Fruit fly (Drosophila melanogaster): ENCODE data around the gene Ada1-1.

The Ada1-1 gene

dm6 chr2L:11970853-11971397 lies 25.7 kb upstream of the Ada1-1 start:
- TF ChIP-seq foxo (GFP tag; optimal IDR thresholded peaks at IDR 0.05) (peak in 1 of 2 experiments; percentile 34), Jra (GFP tag; optimal IDR thresholded peaks at IDR 0.05) (peak; percentile 46), fru (GFP tag; optimal IDR thresholded peaks at IDR 0.05) (peak; percentile 51), dl (GFP tag; optimal IDR thresholded peaks at IDR 0.05; ENCODE audit: insufficient read depth in 1 of 2, partially characterized antibody in 2 of 2) (peak; percentile 56 to 82), CG32264 (GFP tag; optimal IDR thresholded peaks at IDR 0.05) (peak; percentile 24), Dif (GFP tag; optimal IDR thresholded peaks at IDR 0.05; ENCODE audit: partially characterized antibody) (peak; percentile 84), rgr (GFP tag; optimal IDR thresholded peaks at IDR 0.05) (peak; percentile 50), pan (optimal IDR thresholded peaks at IDR 0.05) (no peak), Sp1 (GFP tag; optimal IDR thresholded peaks at IDR 0.05) (peak; percentile 46), Hr83 (GFP tag; optimal IDR thresholded peaks at IDR 0.05; ENCODE audit: poor library complexity, severe bottlenecking) (peak; percentile 83), Rel (GFP tag; optimal IDR thresholded peaks at IDR 0.05) (no peak), Rel (tag; optimal IDR thresholded peaks at IDR 0.05) (peak; percentile 69), psq (GFP tag; optimal IDR thresholded peaks at IDR 0.05) (peak; percentile 7), h (GFP tag; optimal IDR thresholded peaks at IDR 0.05) (peak; percentile 75), Dfd (GFP tag; optimal IDR thresholded peaks at IDR 0.05) (no peak), dmrt93B (GFP tag; optimal IDR thresholded peaks at IDR 0.05) (no peak), OdsH (GFP tag; optimal IDR thresholded peaks at IDR 0.05) (peak; percentile 20), br (GFP tag; optimal IDR thresholded peaks at IDR 0.05) (peak; percentile 44), usp (GFP tag; optimal IDR thresholded peaks at IDR 0.05) (no peak), Vsx2 (GFP tag; optimal IDR thresholded peaks at IDR 0.05; ENCODE audit: partially characterized antibody) (peak; percentile 81), HLH106 (tag; optimal IDR thresholded peaks at IDR 0.05) (peak; percentile 24), jim (GFP tag; optimal IDR thresholded peaks at IDR 0.05) (peak; percentile 59), Hnf4 (GFP tag; optimal IDR thresholded peaks at IDR 0.05) (no peak), sv (GFP tag; optimal IDR thresholded peaks at IDR 0.05) (no peak), GATAd (GFP tag; optimal IDR thresholded peaks at IDR 0.05) (no peak)

dm6 chr2L:11973145-11973738 lies 23.4 kb upstream of the Ada1-1 start:
- TF ChIP-seq dmrt93B (GFP tag; optimal IDR thresholded peaks at IDR 0.05) (no peak), CG32264 (GFP tag; optimal IDR thresholded peaks at IDR 0.05) (no peak), sage (GFP tag; optimal IDR thresholded peaks at IDR 0.05) (no peak), tai (GFP tag; optimal IDR thresholded peaks at IDR 0.05) (no peak), N (GFP tag; optimal IDR thresholded peaks at IDR 0.05) (no peak)

- TF ChIP-seq CG32264 (GFP tag; optimal IDR thresholded peaks at IDR 0.05) (no peak), sage (GFP tag; optimal IDR thresholded peaks at IDR 0.05) (no peak), OdsH (GFP tag; optimal IDR thresholded peaks at IDR 0.05) (no peak), foxo (GFP tag; optimal IDR thresholded peaks at IDR 0.05) (no peak), HLH106 (tag; optimal IDR thresholded peaks at IDR 0.05) (no peak), woc (GFP tag; optimal IDR thresholded peaks at IDR 0.05) (no peak), Hr78 (GFP tag; optimal IDR thresholded peaks at IDR 0.05) (no peak), Mio (GFP tag; optimal IDR thresholded peaks at IDR 0.05) (no peak), ey (GFP tag; optimal IDR thresholded peaks at IDR 0.05) (no peak), brk (GFP tag; optimal IDR thresholded peaks at IDR 0.05) (no peak), Hnf4 (GFP tag; optimal IDR thresholded peaks at IDR 0.05) (no peak), dmrt93B (GFP tag; optimal IDR thresholded peaks at IDR 0.05) (no peak)
Measured at dm6 chr2L:11976955-11977354, 19.7 kb upstream of the Ada1-1 start.

- TF ChIP-seq CrebA (GFP tag; optimal IDR thresholded peaks at IDR 0.05; ENCODE audit: borderline replicate concordance) = no peak
- no peak for TF ChIP-seq psq (GFP tag; optimal IDR thresholded peaks at IDR 0.05)
- no peak for TF ChIP-seq Jra (GFP tag; optimal IDR thresholded peaks at IDR 0.05)
- TF ChIP-seq OdsH (GFP tag; optimal IDR thresholded peaks at IDR 0.05) = no peak
- no peak for TF ChIP-seq usp (GFP tag; optimal IDR thresholded peaks at IDR 0.05)
- no peak for TF ChIP-seq lola (GFP tag; optimal IDR thresholded peaks at IDR 0.05)
- TF ChIP-seq Hr83 (GFP tag; optimal IDR thresholded peaks at IDR 0.05; ENCODE audit: poor library complexity, severe bottlenecking) = no peak
- TF ChIP-seq dmrt93B (GFP tag; optimal IDR thresholded peaks at IDR 0.05) = no peak
- TF ChIP-seq dsf (GFP tag; optimal IDR thresholded peaks at IDR 0.05; ENCODE audit: borderline replicate concordance) = no peak
- TF ChIP-seq Myc (optimal IDR thresholded peaks at IDR 0.05) = no peak
- no peak for TF ChIP-seq fru (GFP tag; optimal IDR thresholded peaks at IDR 0.05)
- no peak for TF ChIP-seq h (GFP tag; optimal IDR thresholded peaks at IDR 0.05)
- no peak for TF ChIP-seq sv (GFP tag; optimal IDR thresholded peaks at IDR 0.05)
- TF ChIP-seq HLH106 (tag; optimal IDR thresholded peaks at IDR 0.05) = no peak
- TF ChIP-seq jim (GFP tag; optimal IDR thresholded peaks at IDR 0.05) = no peak
- no peak for TF ChIP-seq Rel (GFP tag; optimal IDR thresholded peaks at IDR 0.05)
- TF ChIP-seq Rel (tag; optimal IDR thresholded peaks at IDR 0.05) = no peak
- TF ChIP-seq Dfd (GFP tag; optimal IDR thresholded peaks at IDR 0.05) = no peak
Measured at dm6 chr2L:11977721-11978120, 18.9 kb upstream of the Ada1-1 start.

Data from whole organism, wandering third instar larva.